Fruit fly (Drosophila melanogaster): Measurements from ENCODE around the gene Sgt1.

Gene Sgt1

DNA sequence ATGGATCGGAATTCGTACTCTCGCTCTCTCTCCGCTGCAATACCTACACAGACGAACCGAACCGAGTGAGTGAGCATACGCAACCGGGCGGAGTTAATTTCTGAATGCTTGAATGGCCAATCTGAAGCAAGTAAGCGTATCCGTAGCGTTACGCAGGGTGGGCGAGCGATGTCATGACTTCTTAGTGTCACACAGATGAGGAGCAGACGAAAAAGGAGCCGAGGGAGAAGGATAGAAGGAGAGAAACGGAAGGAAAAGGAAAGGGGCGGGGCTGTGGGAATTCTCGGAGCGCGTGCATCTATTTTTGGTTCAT is 29.4 kb upstream of the Sgt1 start:
- TF ChIP-seq sage (GFP tag; optimal IDR thresholded peaks at IDR 0.05) (no peak), psq (GFP tag; optimal IDR thresholded peaks at IDR 0.05) (peak; percentile 8)

- TF ChIP-seq tai (GFP tag; optimal IDR thresholded peaks at IDR 0.05) = no peak
- peak; percentile 95 for TF ChIP-seq HLH106 (tag; optimal IDR thresholded peaks at IDR 0.05)
- TF ChIP-seq Mio (GFP tag; optimal IDR thresholded peaks at IDR 0.05) = peak; percentile 17
- peak; percentile 44 for TF ChIP-seq N (GFP tag; optimal IDR thresholded peaks at IDR 0.05)
- peak; percentile 89 for TF ChIP-seq psq (GFP tag; optimal IDR thresholded peaks at IDR 0.05)
- TF ChIP-seq Dif (GFP tag; optimal IDR thresholded peaks at IDR 0.05; ENCODE audit: partially characterized antibody) = peak; percentile 78
- peak; percentile 69 for TF ChIP-seq sage (GFP tag; optimal IDR thresholded peaks at IDR 0.05)
- TF ChIP-seq h (GFP tag; optimal IDR thresholded peaks at IDR 0.05) = peak; percentile 90
- no peak for TF ChIP-seq Hr78 (GFP tag; optimal IDR thresholded peaks at IDR 0.05)
- no peak for TF ChIP-seq woc (GFP tag; optimal IDR thresholded peaks at IDR 0.05)
- TF ChIP-seq Myc (optimal IDR thresholded peaks at IDR 0.05) = no peak
- TF ChIP-seq CG32264 (GFP tag; optimal IDR thresholded peaks at IDR 0.05) = peak; percentile 1
- peak in 1 of 2 experiments; percentile 93 for TF ChIP-seq foxo (GFP tag; optimal IDR thresholded peaks at IDR 0.05)
- peak; percentile 19 for TF ChIP-seq Hr83 (GFP tag; optimal IDR thresholded peaks at IDR 0.05; ENCODE audit: poor library complexity, severe bottlenecking)
- peak; percentile 79 for TF ChIP-seq ey (GFP tag; optimal IDR thresholded peaks at IDR 0.05)
- no peak for TF ChIP-seq jim (GFP tag; optimal IDR thresholded peaks at IDR 0.05)
- TF ChIP-seq CG9705 (GFP tag; optimal IDR thresholded peaks at IDR 0.05) = peak; percentile 87
- TF ChIP-seq Vsx2 (GFP tag; optimal IDR thresholded peaks at IDR 0.05; ENCODE audit: partially characterized antibody) = no peak
- peak; percentile 83 for TF ChIP-seq Dfd (GFP tag; optimal IDR thresholded peaks at IDR 0.05)
- peak; percentile 62 for TF ChIP-seq br (GFP tag; optimal IDR thresholded peaks at IDR 0.05)
- TF ChIP-seq GATAd (GFP tag; optimal IDR thresholded peaks at IDR 0.05) = no peak
- TF ChIP-seq fru (GFP tag; optimal IDR thresholded peaks at IDR 0.05) = peak; percentile 90
- peak; percentile 97 for TF ChIP-seq dmrt93B (GFP tag; optimal IDR thresholded peaks at IDR 0.05)
- peak; percentile 94 for TF ChIP-seq Sp1 (GFP tag; optimal IDR thresholded peaks at IDR 0.05)
- TF ChIP-seq sv (GFP tag; optimal IDR thresholded peaks at IDR 0.05) = peak; percentile 83
- peak; percentile 85 for TF ChIP-seq OdsH (GFP tag; optimal IDR thresholded peaks at IDR 0.05)
- peak; percentile 81 for TF ChIP-seq rgr (GFP tag; optimal IDR thresholded peaks at IDR 0.05)
- TF ChIP-seq Rel (GFP tag; optimal IDR thresholded peaks at IDR 0.05) = no peak
- peak; percentile 54 for TF ChIP-seq Rel (tag; optimal IDR thresholded peaks at IDR 0.05)
- peak; percentile 49 for TF ChIP-seq Hnf4 (GFP tag; optimal IDR thresholded peaks at IDR 0.05)
- TF ChIP-seq pan (optimal IDR thresholded peaks at IDR 0.05) = no peak
- TF ChIP-seq dsf (GFP tag; optimal IDR thresholded peaks at IDR 0.05; ENCODE audit: borderline replicate concordance) = peak; percentile 46
- TF ChIP-seq CrebA (GFP tag; optimal IDR thresholded peaks at IDR 0.05; ENCODE audit: borderline replicate concordance) = no peak
- no peak for TF ChIP-seq lola (GFP tag; optimal IDR thresholded peaks at IDR 0.05)
- no peak for TF ChIP-seq brk (GFP tag; optimal IDR thresholded peaks at IDR 0.05)
- peak; percentile 45 to 52 for TF ChIP-seq dl (GFP tag; optimal IDR thresholded peaks at IDR 0.05; ENCODE audit: insufficient read depth in 1 of 2, partially characterized antibody in 2 of 2)
- TF ChIP-seq Abd-B (GFP tag; optimal IDR thresholded peaks at IDR 0.05) = no peak
- peak; percentile 26 for TF ChIP-seq Jra (GFP tag; optimal IDR thresholded peaks at IDR 0.05)
- no peak for TF ChIP-seq usp (GFP tag; optimal IDR thresholded peaks at IDR 0.05)
These were observed 28.8 kb upstream of the Sgt1 start, which contains the start of gene Poxm for dm6 chr3R:8333768-8334470. Gene Poxm (minus strand): TSS chr3R:8333792.

DNA sequence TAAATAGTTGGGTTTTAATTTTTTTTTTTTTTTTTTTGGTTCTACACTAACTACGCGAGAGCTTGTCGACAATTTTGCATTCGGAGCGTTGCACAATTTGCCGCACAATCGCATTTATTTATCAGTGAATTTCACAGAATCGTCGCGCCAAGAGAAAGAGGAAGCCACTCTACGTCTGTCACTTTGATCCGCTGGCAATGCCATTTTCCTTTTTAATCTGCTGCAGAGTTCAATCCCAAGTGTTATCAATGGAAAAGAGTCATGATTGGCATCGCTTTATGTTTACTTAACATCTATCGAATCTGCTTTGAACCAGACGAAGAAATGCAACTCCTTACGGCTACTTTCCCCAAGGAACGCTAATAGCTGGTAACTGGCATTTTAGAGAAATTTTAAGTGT is 24.6 kb upstream of the Sgt1 start:
- TF ChIP-seq Hr78 (GFP tag; optimal IDR thresholded peaks at IDR 0.05) = no peak
- TF ChIP-seq Hnf4 (GFP tag; optimal IDR thresholded peaks at IDR 0.05) = no peak
- TF ChIP-seq sv (GFP tag; optimal IDR thresholded peaks at IDR 0.05) = no peak
- no peak for TF ChIP-seq Mio (GFP tag; optimal IDR thresholded peaks at IDR 0.05)
- no peak for TF ChIP-seq Jra (GFP tag; optimal IDR thresholded peaks at IDR 0.05)
- no peak for TF ChIP-seq Abd-B (GFP tag; optimal IDR thresholded peaks at IDR 0.05)
- TF ChIP-seq h (GFP tag; optimal IDR thresholded peaks at IDR 0.05) = no peak
- TF ChIP-seq fru (GFP tag; optimal IDR thresholded peaks at IDR 0.05) = no peak
- no peak for TF ChIP-seq Myc (optimal IDR thresholded peaks at IDR 0.05)
- TF ChIP-seq jim (GFP tag; optimal IDR thresholded peaks at IDR 0.05) = no peak
- TF ChIP-seq br (GFP tag; optimal IDR thresholded peaks at IDR 0.05) = no peak
- no peak for TF ChIP-seq ey (GFP tag; optimal IDR thresholded peaks at IDR 0.05)
- no peak for TF ChIP-seq psq (GFP tag; optimal IDR thresholded peaks at IDR 0.05)
- no peak for TF ChIP-seq Sp1 (GFP tag; optimal IDR thresholded peaks at IDR 0.05)

Data from whole organism, wandering third instar larva.